Worm (Caenorhabditis elegans) whole organism, young adult: Measurements from ENCODE around the gene hadb-1.

Experiments
- B0019.2 ChIP-seq: fragments of 200-800 bp; sonication (Bioruptor generic); conservative IDR thresholded peaks from 2 replicates; pipeline ENCODE4 v1.3.6; 2022; ENCODE audit warnings: missing genetic modification reagents, missing genetic modification characterization, missing compliant biosample characterization
- C17E4.6 ChIP-seq: fragments of 200-800 bp; sonication (Bioruptor generic); IDR thresholded peaks from 2 replicates; pipeline ENCODE4 v1.3.6; 2022; ENCODE audit warnings: missing genetic modification reagents, missing genetic modification characterization, missing compliant biosample characterization
- F22D6.2 ChIP-seq: sonication (generic microtip); optimal IDR thresholded peaks from 2 replicates; lab custom pipeline; 2016; ENCODE audit warnings: mild to moderate bottlenecking, missing genetic modification characterization, missing compliant biosample characterization
- F37B4.10 ChIP-seq: fragments of 200-800 bp; sonication (Bioruptor generic); IDR thresholded peaks from 2 replicates; pipeline ENCODE4 v1.3.6; 2022; ENCODE audit warnings: missing genetic modification characterization, missing compliant biosample characterization
- F57A8.1 ChIP-seq: fragments of 200-800 bp; sonication (Bioruptor generic); optimal IDR thresholded peaks from 2 replicates; lab custom pipeline; 2018; ENCODE audit warnings: mild to moderate bottlenecking, missing genetic modification characterization, moderate library complexity, missing compliant biosample characterization
- F57C9.4 ChIP-seq: sonication (generic microtip); optimal IDR thresholded peaks from 2 replicates; lab custom pipeline; 2017; ENCODE audit warnings: mild to moderate bottlenecking, missing genetic modification characterization, missing compliant biosample characterization
- K12H6.12 ChIP-seq: fragments of 200-800 bp; sonication (Bioruptor generic); optimal IDR thresholded peaks from 2 replicates; lab custom pipeline; 2018; ENCODE audit warnings: mild to moderate bottlenecking, missing genetic modification characterization, missing compliant biosample characterization
- T26A5.8 ChIP-seq: sonication (generic microtip); optimal IDR thresholded peaks from 2 replicates; lab custom pipeline; 2016; ENCODE audit warnings: missing genetic modification characterization, missing compliant biosample characterization
- Y53F4B.3 ChIP-seq: fragments of 200-800 bp; sonication (Bioruptor generic); IDR thresholded peaks from 2 replicates; pipeline ENCODE4 v1.3.6; 2022; ENCODE audit warnings: missing genetic modification reagents, missing genetic modification characterization, missing compliant biosample characterization
- Y53G8AR.9 ChIP-seq: fragments of 200-800 bp; sonication (Bioruptor generic); conservative IDR thresholded peaks from 2 replicates; pipeline ENCODE4 v1.3.6; 2022; ENCODE audit warnings: missing genetic modification reagents, missing genetic modification characterization, missing compliant biosample characterization
- Y56A3A.18 ChIP-seq: fragments of 200-800 bp; sonication (Bioruptor generic); IDR thresholded peaks from 2 replicates; pipeline ENCODE4 v1.3.6; 2022; ENCODE audit warnings: missing genetic modification reagents, missing genetic modification characterization, missing compliant biosample characterization
- Y79H2A.3 ChIP-seq: fragments of 200-800 bp; sonication (Bioruptor generic); conservative IDR thresholded peaks from 2 replicates; pipeline ENCODE4 v1.3.6; 2022; ENCODE audit warnings: missing genetic modification reagents, missing genetic modification characterization, missing compliant biosample characterization
- ama-1 ChIP-seq, 3 experiments: fragments of 150-350 bp in 1 of 3; sonication (generic microtip) in 2 of 3; optimal IDR thresholded peaks; 2 replicates each; lab custom pipeline; 2014 to 2018; ENCODE audit warnings: missing biosample characterization in 2 of 3, missing genetic modification characterization in 2 of 3, missing genetic modification reagents in 2 of 3
- atf-7 ChIP-seq: sonication (generic microtip); optimal IDR thresholded peaks from 2 replicates; lab custom pipeline; 2017; ENCODE audit warnings: mild to moderate bottlenecking, missing genetic modification characterization, missing compliant biosample characterization
- attf-5 ChIP-seq: fragments of 200-800 bp; sonication (Bioruptor generic); optimal IDR thresholded peaks from 2 replicates; lab custom pipeline; 2018; ENCODE audit warnings: mild to moderate bottlenecking, missing genetic modification characterization, missing compliant biosample characterization
- attf-6 ChIP-seq: fragments of 200-800 bp; sonication (Bioruptor generic); IDR thresholded peaks from 2 replicates; pipeline ENCODE4 v1.3.6; 2022; ENCODE audit warnings: missing genetic modification reagents, missing genetic modification characterization, missing compliant biosample characterization
- ccch-3 ChIP-seq: fragments of 200-800 bp; sonication (Bioruptor generic); optimal IDR thresholded peaks from 2 replicates; lab custom pipeline; 2018; ENCODE audit warnings: mild to moderate bottlenecking, missing genetic modification characterization, missing compliant biosample characterization
- cebp-1 ChIP-seq, 2 experiments: fragments of 200-800 bp in 1 of 2; sonication (Bioruptor generic) in 1 of 2; sonication (generic microtip) in 1 of 2; IDR thresholded peaks in 1 of 2; optimal IDR thresholded peaks in 1 of 2; 2 replicates each; pipeline versions ENCODE4 v1.3.6 to Lab custom; 2017 to 2022; ENCODE audit warnings: missing compliant biosample characterization in 2 of 2, missing genetic modification characterization in 2 of 2, mild to moderate bottlenecking in 1 of 2, missing genetic modification reagents in 1 of 2, moderate library complexity in 1 of 2
- cebp-2 ChIP-seq: fragments of 200-800 bp; sonication (Bioruptor generic); IDR thresholded peaks from 2 replicates; pipeline ENCODE4 v1.3.6; 2022; ENCODE audit warnings: missing genetic modification characterization, missing compliant biosample characterization
- chd-7 ChIP-seq: sonication (generic microtip); optimal IDR thresholded peaks from 2 replicates; lab custom pipeline; 2016; ENCODE audit warnings: mild to moderate bottlenecking, missing genetic modification characterization, moderate library complexity, missing compliant biosample characterization
- die-1 ChIP-seq: sonication (generic microtip); optimal IDR thresholded peaks from 2 replicates; lab custom pipeline; 2016; ENCODE audit warnings: missing genotype, mild to moderate bottlenecking, missing genetic modification characterization, missing compliant biosample characterization
- dpff-1 ChIP-seq: sonication (generic microtip); optimal IDR thresholded peaks from 2 replicates; lab custom pipeline; 2017; ENCODE audit warnings: mild to moderate bottlenecking, missing genetic modification characterization, missing compliant biosample characterization
- egl-44 ChIP-seq: fragments of 200-800 bp; sonication (Bioruptor generic); IDR thresholded peaks from 2 replicates; pipeline ENCODE4 v1.3.6; 2022; ENCODE audit warnings: missing genetic modification reagents, missing genetic modification characterization, missing compliant biosample characterization
- ekl-4 ChIP-seq: fragments of 200-800 bp; sonication (Bioruptor generic); IDR thresholded peaks from 2 replicates; pipeline ENCODE4 v1.3.6; 2022; ENCODE audit warnings: missing genetic modification reagents, missing genetic modification characterization, missing compliant biosample characterization
- gei-17 ChIP-seq: fragments of 200-800 bp; sonication (Bioruptor generic); optimal IDR thresholded peaks from 2 replicates; lab custom pipeline; 2018; ENCODE audit warnings: mild to moderate bottlenecking, missing genetic modification characterization, missing compliant biosample characterization
- him-1 ChIP-seq: sonication (generic microtip); optimal IDR thresholded peaks from 2 replicates; lab custom pipeline; 2016; ENCODE audit warnings: missing genotype, missing genetic modification reagents, missing genetic modification characterization, missing compliant biosample characterization
- hlh-12 ChIP-seq: sonication (generic microtip); optimal IDR thresholded peaks from 2 replicates; lab custom pipeline; 2016; ENCODE audit warnings: missing genetic modification characterization, missing compliant biosample characterization
- hrde-1 ChIP-seq: sonication (generic microtip); optimal IDR thresholded peaks from 2 replicates; lab custom pipeline; 2016; ENCODE audit warnings: missing genetic modification characterization, mild to moderate bottlenecking, missing compliant biosample characterization, moderate library complexity, missing genotype, missing genetic modification reagents, borderline replicate concordance
- let-607 ChIP-seq, 2 experiments: fragments of 200-800 bp in 1 of 2; sonication (Bioruptor generic) in 1 of 2; sonication (generic microtip) in 1 of 2; optimal IDR thresholded peaks; 2 replicates each; lab custom pipeline; 2016 to 2018; ENCODE audit warnings: mild to moderate bottlenecking in 2 of 2, missing compliant biosample characterization in 2 of 2, missing genetic modification characterization in 2 of 2, moderate library complexity in 2 of 2, missing genotype in 1 of 2
- lsy-27 ChIP-seq: sonication (generic microtip); optimal IDR thresholded peaks from 2 replicates; lab custom pipeline; 2017; ENCODE audit warnings: missing genetic modification characterization, mild to moderate bottlenecking, missing compliant biosample characterization, antibody characterized with exemption, missing genotype, borderline replicate concordance; ENCODE audit not compliant: insufficient read depth
- madf-3 ChIP-seq: fragments of 200-800 bp; sonication (Bioruptor generic); IDR thresholded peaks from 2 replicates; pipeline ENCODE4 v1.3.6; 2022; ENCODE audit warnings: missing genetic modification reagents, missing genetic modification characterization, missing compliant biosample characterization
- mcd-1 ChIP-seq: fragments of 200-800 bp; sonication (Bioruptor generic); IDR thresholded peaks from 2 replicates; pipeline ENCODE4 v1.3.6; 2022; ENCODE audit warnings: missing genetic modification reagents, missing genetic modification characterization, missing compliant biosample characterization
- mxl-1 ChIP-seq: sonication (generic microtip); optimal IDR thresholded peaks from 2 replicates; lab custom pipeline; 2016; ENCODE audit warnings: missing genetic modification characterization, missing compliant biosample characterization
- nhr-120 ChIP-seq: fragments of 200-800 bp; sonication (Bioruptor generic); IDR thresholded peaks from 2 replicates; pipeline ENCODE4 v1.3.6; 2022; ENCODE audit warnings: missing genetic modification characterization, missing compliant biosample characterization
- nhr-80 ChIP-seq: sonication (generic microtip); optimal IDR thresholded peaks from 2 replicates; lab custom pipeline; 2016; ENCODE audit warnings: missing genetic modification characterization, missing compliant biosample characterization
- nhr-90 ChIP-seq: sonication (generic microtip); optimal IDR thresholded peaks from 2 replicates; lab custom pipeline; 2016; ENCODE audit warnings: missing genotype, mild to moderate bottlenecking, missing genetic modification characterization, missing compliant biosample characterization
- pha-4 ChIP-seq: fragments of 150-350 bp; sonication (generic microtip); optimal IDR thresholded peaks from 2 replicates; lab custom pipeline; 2014; ENCODE audit warnings: missing biosample characterization, missing genetic modification reagents, missing genetic modification characterization
- repo-1 ChIP-seq: sonication (generic microtip); optimal IDR thresholded peaks from 2 replicates; lab custom pipeline; 2017; ENCODE audit warnings: mild to moderate bottlenecking, missing genetic modification characterization, missing compliant biosample characterization
- sdz-38 ChIP-seq: sonication (generic microtip); optimal IDR thresholded peaks from 2 replicates; lab custom pipeline; 2016; ENCODE audit warnings: missing genotype, missing genetic modification characterization, missing compliant biosample characterization
- sea-2 ChIP-seq: fragments of 200-800 bp; sonication (Bioruptor generic); IDR thresholded peaks from 2 replicates; pipeline ENCODE4 v1.3.6; 2022; ENCODE audit warnings: missing genetic modification characterization, missing compliant biosample characterization
- snpc-3.4 ChIP-seq: sonication (generic microtip); optimal IDR thresholded peaks from 2 replicates; lab custom pipeline; 2017; ENCODE audit warnings: missing genetic modification characterization, mild to moderate bottlenecking, missing compliant biosample characterization, antibody characterized with exemption, moderate library complexity, missing genotype, missing genetic modification reagents
- somi-1 ChIP-seq: fragments of 200-800 bp; sonication (Bioruptor generic); optimal IDR thresholded peaks from 2 replicates; lab custom pipeline; 2018; ENCODE audit warnings: mild to moderate bottlenecking, missing genetic modification characterization, missing compliant biosample characterization
- sptf-2 ChIP-seq: fragments of 200-800 bp; sonication (Bioruptor generic); optimal IDR thresholded peaks from 2 replicates; lab custom pipeline; 2018; ENCODE audit warnings: mild to moderate bottlenecking, missing genetic modification characterization, missing compliant biosample characterization
- unc-62 ChIP-seq: fragments of 150-350 bp; optimal IDR thresholded peaks from 2 replicates; lab custom pipeline; 2014; ENCODE audit warnings: missing biosample characterization, missing genetic modification reagents, missing genetic modification characterization
- ztf-22 ChIP-seq: fragments of 200-800 bp; sonication (Bioruptor generic); optimal IDR thresholded peaks from 2 replicates; lab custom pipeline; 2018; ENCODE audit warnings: mild to moderate bottlenecking, missing genetic modification characterization, moderate library complexity, missing compliant biosample characterization
- ztf-28 ChIP-seq: fragments of 200-800 bp; sonication (Bioruptor generic); IDR thresholded peaks from 2 replicates; pipeline ENCODE4 v1.3.6; 2022; ENCODE audit warnings: missing genetic modification reagents, missing genetic modification characterization, missing compliant biosample characterization

hadb-1 gene

ce11 chrIII:8663143-8663542 lies 25.1 kb downstream of the hadb-1 start:
- no peak for TF ChIP-seq B0019.2 (GFP tag; lab: Robert Waterston, UW)
- TF ChIP-seq die-1 = no peak
- no peak for TF ChIP-seq mcd-1 (GFP tag; lab: Robert Waterston, UW)
- no peak for TF ChIP-seq sptf-2 (GFP tag; lab: Kevin White, UChicago)
- no peak for TF ChIP-seq gei-17 (GFP tag; lab: Kevin White, UChicago)
- TF ChIP-seq mxl-1 (tag; lab: Kevin White, UChicago) = no peak
- no peak for TF ChIP-seq F57C9.4 (tag; lab: Kevin White, UChicago)
- no peak for TF ChIP-seq repo-1 (tag; lab: Kevin White, UChicago)
- no peak for TF ChIP-seq K12H6.12 (tag; lab: Kevin White, UChicago)
- no peak for TF ChIP-seq nhr-90 (tag; lab: Kevin White, UChicago)
- TF ChIP-seq cebp-2 (GFP tag; lab: Robert Waterston, UW) = no peak
- no peak for TF ChIP-seq ama-1 (optimal IDR thresholded peaks at IDR 0.05; lab: Kevin White, UChicago)
- TF ChIP-seq ama-1 (GFP tag; optimal IDR thresholded peaks at IDR 0.05; lab: Kevin White, UChicago) = no peak
- TF ChIP-seq T26A5.8 (tag; lab: Kevin White, UChicago) = no peak
- TF ChIP-seq lsy-27 (tag; lab: Kevin White, UChicago) = no peak
- TF ChIP-seq pha-4 (tag; lab: Kevin White, UChicago) = no peak

- no peak for TF ChIP-seq C17E4.6 (GFP tag; lab: Robert Waterston, UW)
- TF ChIP-seq ztf-28 (GFP tag; lab: Robert Waterston, UW) = no peak
- 0 out of 2 replicates have a peak, but pooled peaks have one; percentile 11 for TF ChIP-seq madf-3 (GFP tag; lab: Robert Waterston, UW)
- TF ChIP-seq ekl-4 (GFP tag; lab: Robert Waterston, UW) = 0 out of 2 replicates have a peak, but pooled peaks have one; percentile 18
- peak; percentile 94 for TF ChIP-seq somi-1 (GFP tag; lab: Kevin White, UChicago)
- TF ChIP-seq Y79H2A.3 (GFP tag; lab: Robert Waterston, UW) = no peak
- TF ChIP-seq snpc-3.4 = peak; percentile 12
- peak; percentile 35 for TF ChIP-seq unc-62 (GFP tag; lab: Kevin White, UChicago)
- TF ChIP-seq sdz-38 (tag; lab: Kevin White, UChicago) = no peak
- TF ChIP-seq him-1 = no peak
- peak; percentile 77 for TF ChIP-seq atf-7 (tag; lab: Kevin White, UChicago)
- TF ChIP-seq hrde-1 (tag; lab: Kevin White, UChicago) = no peak
- TF ChIP-seq K12H6.12 (tag; lab: Kevin White, UChicago) = peak; percentile 96
- peak in 1 of 2 experiments; percentile 85 for TF ChIP-seq let-607 (tag; optimal IDR thresholded peaks at IDR 0.05; lab: Kevin White, UChicago)
- no peak for TF ChIP-seq Y53F4B.3 (GFP tag; lab: Robert Waterston, UW)
- TF ChIP-seq attf-6 (GFP tag; lab: Robert Waterston, UW) = no peak
- TF ChIP-seq hlh-12 = no peak
- peak; percentile 38 for TF ChIP-seq nhr-90 (tag; lab: Kevin White, UChicago)
- no peak for TF ChIP-seq ccch-3 (GFP tag; lab: Kevin White, UChicago)
- TF ChIP-seq dpff-1 = no peak
- peak; percentile 64 for TF ChIP-seq ztf-22
- TF ChIP-seq sea-2 (GFP tag; lab: Robert Waterston, UW) = no peak
- no peak for TF ChIP-seq F37B4.10
- TF ChIP-seq F22D6.2 (tag; lab: Kevin White, UChicago) = peak; percentile 80
- no peak for TF ChIP-seq Y56A3A.18 (GFP tag; lab: Robert Waterston, UW)
- TF ChIP-seq nhr-120 = no peak
- TF ChIP-seq nhr-80 (tag; lab: Kevin White, UChicago) = peak; percentile 81
- no peak for TF ChIP-seq egl-44 (GFP tag; lab: Robert Waterston, UW)
- TF ChIP-seq mxl-1 (tag; lab: Kevin White, UChicago) = no peak
- TF ChIP-seq ama-1 (optimal IDR thresholded peaks at IDR 0.05; lab: Kevin White, UChicago) = peak; percentile 9
- no peak for TF ChIP-seq ama-1 (GFP tag; optimal IDR thresholded peaks at IDR 0.05; lab: Kevin White, UChicago)
- TF ChIP-seq attf-5 = peak; percentile 72
- TF ChIP-seq gei-17 (GFP tag; lab: Kevin White, UChicago) = peak; percentile 60
- TF ChIP-seq Y53G8AR.9 (GFP tag; lab: Robert Waterston, UW) = 0 out of 2 replicates have a peak, but pooled peaks have one; percentile 48
- peak; percentile 88 for TF ChIP-seq chd-7 (tag; lab: Kevin White, UChicago)
- no peak for TF ChIP-seq F57A8.1 (GFP tag; lab: Kevin White, UChicago)
- TF ChIP-seq cebp-1 (GFP tag; IDR thresholded peaks at IDR 0.05; lab: Robert Waterston, UW) = no peak
- peak; percentile 81 for TF ChIP-seq cebp-1 (tag; optimal IDR thresholded peaks at IDR 0.05; lab: Kevin White, UChicago)
Measured at ce11 chrIII:8658367-8658761, 29.9 kb downstream of the hadb-1 start.
